Worm (Caenorhabditis elegans) whole organism, L3 larva: ENCODE data around the gene fbxa-79.
"Not testable (repeated sequence)": the region's sequence is repeated elsewhere in the genome, so short reads cannot be mapped to it uniquely, and the experiment has no call there.

Experiments
- ceh-9 ChIP-seq: sonication (generic microtip); optimal IDR thresholded peaks from 2 replicates; lab custom pipeline; 2018; ENCODE audit warnings: missing biosample characterization, missing genetic modification characterization
- elt-1 ChIP-seq: fragments of 150-350 bp; optimal IDR thresholded peaks from 2 replicates; lab custom pipeline; 2014; ENCODE audit warnings: missing biosample characterization, missing genetic modification characterization
- eor-1 ChIP-seq, 2 experiments: fragments of 150-350 bp; optimal IDR thresholded peaks; 2 replicates each; lab custom pipeline; 2014 to 2018; ENCODE audit warnings: missing biosample characterization in 2 of 2, missing genetic modification characterization in 2 of 2
- hmg-11 ChIP-seq: sonication (generic microtip); optimal IDR thresholded peaks from 2 replicates; lab custom pipeline; 2016; ENCODE audit warnings: missing genetic modification characterization, missing compliant biosample characterization
- ztf-4 ChIP-seq: fragments of 150-350 bp; optimal IDR thresholded peaks from 2 replicates; lab custom pipeline; 2014; ENCODE audit warnings: missing biosample characterization, missing genetic modification characterization

DNA sequence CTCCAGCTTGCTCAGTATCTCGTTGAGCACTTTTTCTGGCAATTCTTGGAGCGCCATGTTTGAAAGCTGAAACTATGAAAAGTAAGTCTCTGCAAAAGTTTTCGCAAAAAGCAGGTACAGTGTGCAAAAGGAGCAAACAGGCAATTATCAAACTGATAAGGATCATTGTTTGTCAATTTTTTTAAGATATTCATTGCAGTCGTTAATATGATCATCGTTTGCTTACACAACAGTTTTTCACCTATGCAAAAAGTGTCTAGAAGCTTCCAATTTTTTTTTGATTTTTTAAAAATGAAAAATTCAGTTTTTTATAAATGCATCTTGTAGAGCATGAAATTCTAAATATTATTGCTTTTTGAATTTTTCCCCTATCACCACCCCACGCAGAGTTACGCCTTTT lies 49.7 kb downstream of the fbxa-79 start, which contains the start of gene fbxa-78:
- not testable (repeated sequence) for TF ChIP-seq elt-1 (tag; lab: Kevin White, UChicago); hmg-11; ztf-4 (tag; lab: Kevin White, UChicago); eor-1 (tag; optimal IDR thresholded peaks at IDR 0.05; lab: Kevin White, UChicago); ceh-9
